Fruit fly (Drosophila melanogaster) whole organism, prepupa: ENCODE results near the gene Gss2.

Source experiments
- CG4318 ChIP-seq: fragments of 200-800 bp; sonication (Bioruptor generic); optimal IDR thresholded peaks from 3 replicates; lab custom pipeline; 2017; ENCODE audit warnings: missing biosample characterization, mild to moderate bottlenecking, missing genetic modification characterization
- CG8319 ChIP-seq: fragments of 200-800 bp; sonication (Bioruptor generic); optimal IDR thresholded peaks from 3 replicates; lab custom pipeline; 2016; ENCODE audit warnings: missing biosample characterization, missing genetic modification characterization
- Eip75B ChIP-seq: fragments of 200-800 bp; sonication (Bioruptor generic); optimal IDR thresholded peaks from 3 replicates; lab custom pipeline; 2016; ENCODE audit warnings: missing biosample characterization, missing genetic modification characterization
- Eip78C ChIP-seq: fragments of 200-800 bp; sonication (Bioruptor generic); peaks from one replicate; lab custom pipeline; 2016; ENCODE audit warnings: missing biosample characterization, missing genetic modification characterization
- eg ChIP-seq: fragments of 200-800 bp; sonication (Bioruptor generic); IDR thresholded peaks from 3 replicates; pipeline ENCODE4 v1.3.6; 2022; ENCODE audit warnings: missing biosample characterization, missing genetic modification characterization
- fkh ChIP-seq: fragments of 200-800 bp; sonication (Bioruptor generic); optimal IDR thresholded peaks from 3 replicates; lab custom pipeline; 2017; ENCODE audit warnings: missing biosample characterization, mild to moderate bottlenecking, missing genetic modification characterization, moderate library complexity

- TF ChIP-seq Eip78C (GFP tag; lab: Kevin White, UChicago) (no peak), CG4318 (GFP tag; lab: Kevin White, UChicago) (no peak), Eip75B (GFP tag; lab: Kevin White, UChicago) (no peak), CG8319 (GFP tag; lab: Kevin White, UChicago) (no peak), eg (GFP tag; lab: Robert Waterston, UW) (no peak), fkh (no peak)
Measured at dm6 chrX:17885295-17885694, 14.2 kb upstream of the Gss2 start.
